Worm (Caenorhabditis elegans) whole organism, L3 larva: ENCODE measurements around the gene grl-2.

Experiments used
- ama-1 ChIP-seq: fragments of 150-350 bp; optimal IDR thresholded peaks from 2 replicates; lab custom pipeline; 2018
- snpc-4 ChIP-seq: fragments of 150-350 bp; optimal IDR thresholded peaks from 2 replicates; lab custom pipeline; 2014; ENCODE audit warnings: missing biosample characterization, missing genetic modification characterization

DNA sequence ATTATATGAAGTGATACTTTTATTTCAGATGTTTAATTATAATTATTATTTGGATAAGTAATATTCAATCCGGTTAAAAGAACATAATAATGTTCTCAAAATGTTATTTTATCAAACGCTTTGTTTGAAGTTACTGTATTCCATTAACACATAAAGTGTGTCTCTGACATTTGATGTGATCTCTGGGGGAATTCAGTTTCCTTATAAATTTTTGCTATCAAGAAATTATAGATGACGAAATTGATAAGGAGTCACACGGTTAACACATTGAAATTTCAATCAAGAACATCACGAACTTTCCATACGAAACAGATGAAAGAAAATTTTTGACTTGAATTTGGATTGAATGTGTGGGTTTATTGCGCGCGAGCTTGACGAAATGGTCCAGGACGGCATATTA lies 23.2 kb upstream of the grl-2 start:
- no peak for TF ChIP-seq ama-1 (lab: Kevin White, UChicago)
- no peak for TF ChIP-seq snpc-4 (tag; lab: Kevin White, UChicago)
